Worm (Caenorhabditis elegans) whole organism, L4 larva: ENCODE results near the gene F02D8.9.

Source experiments
- aha-1 ChIP-seq: fragments of 150-350 bp; peaks from one replicate; lab custom pipeline; 2014; ENCODE audit warnings: missing biosample characterization, missing genetic modification characterization
- daf-16 ChIP-seq, 3 experiments: sonication (generic microtip); optimal IDR thresholded peaks; 2 replicates each; lab custom pipeline; 2016 to 2017; ENCODE audit warnings: missing genetic modification characterization in 3 of 3, missing genetic modification reagents in 3 of 3, mild to moderate bottlenecking in 2 of 3, missing compliant biosample characterization in 2 of 3, missing biosample characterization in 1 of 3, moderate library complexity in 1 of 3
- dmd-6 ChIP-seq: fragments of 200-800 bp; sonication (Bioruptor generic); IDR thresholded peaks from 2 replicates; pipeline ENCODE4 v1.3.6; 2022; ENCODE audit warnings: missing genetic modification reagents, missing genetic modification characterization, missing compliant biosample characterization
- hlh-30 ChIP-seq: sonication (generic microtip); optimal IDR thresholded peaks from 2 replicates; lab custom pipeline; 2017; ENCODE audit warnings: antibody characterized with exemption, mild to moderate bottlenecking, missing genetic modification characterization, missing compliant biosample characterization; ENCODE audit not compliant: insufficient read depth
- lin-15B ChIP-seq: fragments of 150-350 bp; sonication (generic microtip); optimal IDR thresholded peaks from 3 replicates; lab custom pipeline; 2014; ENCODE audit warnings: missing biosample characterization, missing genetic modification characterization
- lin-38 ChIP-seq: fragments of 200-800 bp; sonication (Bioruptor generic); IDR thresholded peaks from 2 replicates; pipeline ENCODE4 v1.3.6; 2022; ENCODE audit warnings: missing genetic modification reagents, missing genetic modification characterization, missing compliant biosample characterization
- lsy-2 ChIP-seq, 2 experiments: fragments of 150-350 bp in 1 of 2; sonication (generic microtip) in 1 of 2; optimal IDR thresholded peaks; 2 replicates each; lab custom pipeline; 2014 to 2017; ENCODE audit warnings: missing biosample characterization in 2 of 2, missing genetic modification characterization in 2 of 2
- nhr-11 ChIP-seq: fragments of 150-350 bp; optimal IDR thresholded peaks from 2 replicates; lab custom pipeline; 2014; ENCODE audit warnings: missing biosample characterization, missing genetic modification characterization
- nhr-237 ChIP-seq: sonication (generic microtip); optimal IDR thresholded peaks from 2 replicates; lab custom pipeline; 2017; ENCODE audit warnings: missing biosample characterization, missing genetic modification characterization
- sdz-12 ChIP-seq: fragments of 200-800 bp; sonication (Bioruptor generic); optimal IDR thresholded peaks from 2 replicates; lab custom pipeline; 2018; ENCODE audit warnings: mild to moderate bottlenecking, missing genetic modification characterization, missing compliant biosample characterization
- snpc-4 ChIP-seq: fragments of 150-350 bp; optimal IDR thresholded peaks from 2 replicates; lab custom pipeline; 2014; ENCODE audit warnings: missing biosample characterization, missing genetic modification characterization
- tag-97 ChIP-seq: fragments of 200-800 bp; sonication (Bioruptor generic); IDR thresholded peaks from 2 replicates; pipeline ENCODE4 v1.3.6; 2022; ENCODE audit warnings: missing genetic modification characterization, missing compliant biosample characterization
- unc-62 ChIP-seq, 3 experiments: fragments of 150-350 bp in 1 of 3; sonication (generic microtip); optimal IDR thresholded peaks in 2 of 3; peaks in 1 of 3; 1 replicate in 1 of 3; 2 replicates in 2 of 3; lab custom pipeline; 2014 to 2017; ENCODE audit warnings: missing biosample characterization in 3 of 3, missing genetic modification characterization in 3 of 3, missing genetic modification reagents in 3 of 3, missing genotype in 1 of 3
- zfp-2 ChIP-seq: sonication (generic microtip); optimal IDR thresholded peaks from 2 replicates; lab custom pipeline; 2016; ENCODE audit warnings: mild to moderate bottlenecking, missing genetic modification characterization, missing compliant biosample characterization

Gene F02D8.9

DNA sequence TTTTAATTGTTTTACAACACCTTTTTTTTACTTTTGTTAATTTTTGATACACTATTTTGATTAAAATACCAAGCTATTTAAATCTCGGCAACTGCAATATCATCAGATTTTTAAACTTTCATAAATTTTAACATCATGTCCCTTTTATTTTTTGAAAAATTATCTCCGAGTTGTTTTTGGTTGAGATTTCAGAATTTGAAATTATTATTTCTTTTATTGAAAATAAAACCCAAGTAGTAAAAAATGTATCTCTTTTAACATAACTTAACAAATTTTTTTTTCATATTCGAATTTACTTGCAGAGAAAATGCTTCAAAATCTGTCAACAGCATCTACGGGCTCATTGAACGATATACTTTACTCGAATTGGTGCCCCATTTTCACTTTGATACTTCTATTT is 40.0 kb downstream of the F02D8.9 start, which contains the start of gene H12D21.11:
TSS of gene H12D21.11 (plus strand) at position 301 of the 400 bp plus-strand sequence.
- TF ChIP-seq nhr-11 (tag; lab: Kevin White, UChicago) = no peak
- no peak for TF ChIP-seq dmd-6
- no peak for TF ChIP-seq nhr-237 (tag; lab: Kevin White, UChicago)
- TF ChIP-seq lin-15B (tag; lab: Kevin White, UChicago) = no peak
- no peak for TF ChIP-seq tag-97 (GFP tag; lab: Robert Waterston, UW)
- no peak for TF ChIP-seq hlh-30 (tag; lab: Kevin White, UChicago)
- TF ChIP-seq lin-38 = no peak
- TF ChIP-seq snpc-4 = no peak

ce11 chrV:14910758-14911157 is 44.8 kb downstream of the F02D8.9 start:
- TF ChIP-seq tag-97 (GFP tag; lab: Robert Waterston, UW) (no peak), unc-62 (GFP tag; optimal IDR thresholded peaks at IDR 0.05 in 1 of 2; lab: Kevin White, UChicago) (peak in 1 of 2 experiments; percentile 96), unc-62 (tag; optimal IDR thresholded peaks at IDR 0.05; lab: Kevin White, UChicago) (no peak)

- TF ChIP-seq zfp-2 (tag; lab: Kevin White, UChicago) = no peak
- peak; percentile 47 for TF ChIP-seq aha-1 (tag; lab: Kevin White, UChicago)
- peak in 1 of 2 experiments; percentile 11 for TF ChIP-seq daf-16 (GFP tag; optimal IDR thresholded peaks at IDR 0.05; lab: Kevin White, UChicago)
- no peak for TF ChIP-seq daf-16 (tag; optimal IDR thresholded peaks at IDR 0.05; lab: Kevin White, UChicago)
These were observed 46.2 kb downstream of the F02D8.9 start, which contains the start of gene H12D21.9 for ce11 chrV:14909331-14909835. H12D21.9 (minus strand) TSS chrV:14909478.

ce11 chrV:14907445-14907844 is 48.1 kb downstream of the F02D8.9 start:
- TF ChIP-seq sdz-12 (GFP tag; lab: Kevin White, UChicago) (no peak), aha-1 (tag; lab: Kevin White, UChicago) (peak; percentile 7), unc-62 (GFP tag; optimal IDR thresholded peaks at IDR 0.05 in 1 of 2; lab: Kevin White, UChicago) (peak in 1 of 2 experiments; percentile 98), unc-62 (tag; optimal IDR thresholded peaks at IDR 0.05; lab: Kevin White, UChicago) (no peak), lsy-2 (tag; optimal IDR thresholded peaks at IDR 0.05; lab: Kevin White, UChicago) (no peak)
- TF ChIP-seq, all 104 proteins: peak for 2
